Fruit fly (Drosophila melanogaster): Measurements from ENCODE around the gene CG4297.

Gene CG4297

DNA sequence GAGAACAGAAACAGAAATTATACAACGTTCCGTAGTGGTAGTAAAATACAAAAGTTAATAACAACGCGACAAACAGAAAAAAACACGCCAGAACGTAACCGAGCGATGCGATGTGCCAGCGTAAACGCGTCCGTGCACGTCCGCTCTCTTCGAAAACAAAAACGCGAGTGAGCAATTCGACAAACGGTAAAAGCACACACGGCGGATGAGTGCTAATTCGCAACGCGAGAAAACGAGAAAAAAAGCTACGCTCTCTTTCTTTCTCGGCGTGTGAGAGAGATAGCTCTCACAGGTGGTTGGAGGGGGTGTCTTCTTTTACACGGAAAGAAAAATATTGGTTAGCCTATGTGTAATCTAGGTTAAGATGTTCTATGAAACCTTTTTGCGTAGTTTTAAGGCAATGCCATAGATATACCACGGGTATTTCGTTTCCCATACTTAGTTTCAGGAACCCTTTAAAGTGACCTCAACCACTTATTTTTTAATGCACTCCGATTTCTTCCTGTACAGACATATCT, at the start of gene CG4297:
Gene CG4297 (minus strand): TSS at position 128 of the 518 bp plus-strand sequence.
- TF ChIP-seq psq (optimal IDR thresholded peaks at IDR 0.05) (no peak), usp (GFP tag; optimal IDR thresholded peaks at IDR 0.05) (no peak), CG8478 (optimal IDR thresholded peaks at IDR 0.05) (no peak), Dll (optimal IDR thresholded peaks at IDR 0.05) (peak; percentile 85), pan (optimal IDR thresholded peaks at IDR 0.05) (no peak), EcR (GFP tag; optimal IDR thresholded peaks at IDR 0.05) (no peak)

DNA sequence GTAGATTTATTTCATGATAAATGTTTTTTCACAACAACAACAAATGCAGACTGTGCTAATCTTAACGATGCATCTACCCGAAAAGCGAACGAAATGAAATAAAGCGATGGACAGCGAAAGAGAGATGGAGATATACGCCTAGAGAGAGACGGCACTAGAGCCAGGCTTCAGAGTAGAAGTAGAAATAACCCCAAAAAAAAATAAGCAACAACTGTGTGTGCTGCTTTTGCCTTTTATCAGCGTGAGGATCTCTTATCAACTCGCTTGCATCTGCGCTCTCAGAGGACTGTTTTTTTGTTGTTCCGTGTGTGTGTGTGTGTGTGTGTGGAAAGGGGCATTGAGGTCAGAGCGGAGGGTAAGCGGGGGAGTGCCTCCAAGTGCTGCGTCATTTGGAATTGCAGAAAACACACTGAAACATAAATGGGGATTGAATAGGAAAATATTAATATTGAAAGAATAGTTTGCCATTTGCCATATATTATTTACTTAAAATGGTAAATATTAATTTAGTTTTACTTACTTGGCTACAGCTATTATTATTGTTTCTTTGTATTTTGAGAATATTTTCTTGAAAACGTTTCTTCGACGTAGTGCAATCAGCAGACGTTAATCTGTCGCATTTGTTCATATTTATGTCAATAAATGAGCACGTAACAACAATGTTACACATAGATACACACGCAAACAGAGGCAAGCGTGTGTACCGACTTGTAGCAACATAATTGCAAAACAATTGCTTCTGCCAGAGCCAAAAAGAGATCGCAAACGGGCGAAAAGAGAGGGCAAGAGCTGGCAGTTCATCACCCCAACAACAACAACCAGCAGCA, 49.2 kb upstream of the CG4297 start:
- TF ChIP-seq usp (GFP tag; optimal IDR thresholded peaks at IDR 0.05), result no peak
- no peak for TF ChIP-seq psq (optimal IDR thresholded peaks at IDR 0.05)
- TF ChIP-seq EcR (GFP tag; optimal IDR thresholded peaks at IDR 0.05), result no peak
- no peak for TF ChIP-seq pan (optimal IDR thresholded peaks at IDR 0.05)
- TF ChIP-seq Dll (optimal IDR thresholded peaks at IDR 0.05), result no peak
- no peak for TF ChIP-seq CG8478 (optimal IDR thresholded peaks at IDR 0.05)

DNA sequence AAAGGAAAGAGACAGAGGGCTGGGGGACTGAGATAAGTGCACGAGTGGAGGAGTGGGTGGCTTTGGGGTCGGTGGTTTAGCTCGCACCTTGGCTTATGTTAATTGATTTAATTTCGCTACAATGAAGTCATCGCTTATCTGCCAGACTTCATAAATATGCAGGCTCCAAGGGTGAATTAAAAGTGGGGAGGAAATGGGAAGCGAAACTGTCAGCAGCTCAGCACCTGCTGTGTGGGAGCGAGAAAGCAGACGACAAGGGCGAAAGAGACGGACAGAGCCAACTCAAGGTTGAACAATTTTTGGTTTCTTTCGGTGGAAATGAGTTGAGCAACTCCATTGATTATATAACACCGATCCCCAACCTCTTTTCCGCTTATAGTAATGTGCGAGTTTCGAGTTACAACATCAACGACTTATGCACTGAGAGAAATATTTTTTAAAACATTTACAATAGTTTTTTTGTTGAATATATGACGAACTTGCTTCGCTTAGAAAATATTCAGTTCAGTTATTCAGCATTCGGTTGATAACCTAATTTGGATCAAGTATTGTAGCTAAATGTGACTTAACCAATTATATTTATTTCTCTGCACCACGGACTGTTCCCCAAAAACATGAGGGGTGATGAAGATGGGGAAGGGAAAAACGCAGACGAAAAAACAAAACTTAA, 48.5 kb upstream of the CG4297 start:
- TF ChIP-seq EcR (GFP tag; optimal IDR thresholded peaks at IDR 0.05), result no peak
- no peak for TF ChIP-seq pan (optimal IDR thresholded peaks at IDR 0.05)

DNA sequence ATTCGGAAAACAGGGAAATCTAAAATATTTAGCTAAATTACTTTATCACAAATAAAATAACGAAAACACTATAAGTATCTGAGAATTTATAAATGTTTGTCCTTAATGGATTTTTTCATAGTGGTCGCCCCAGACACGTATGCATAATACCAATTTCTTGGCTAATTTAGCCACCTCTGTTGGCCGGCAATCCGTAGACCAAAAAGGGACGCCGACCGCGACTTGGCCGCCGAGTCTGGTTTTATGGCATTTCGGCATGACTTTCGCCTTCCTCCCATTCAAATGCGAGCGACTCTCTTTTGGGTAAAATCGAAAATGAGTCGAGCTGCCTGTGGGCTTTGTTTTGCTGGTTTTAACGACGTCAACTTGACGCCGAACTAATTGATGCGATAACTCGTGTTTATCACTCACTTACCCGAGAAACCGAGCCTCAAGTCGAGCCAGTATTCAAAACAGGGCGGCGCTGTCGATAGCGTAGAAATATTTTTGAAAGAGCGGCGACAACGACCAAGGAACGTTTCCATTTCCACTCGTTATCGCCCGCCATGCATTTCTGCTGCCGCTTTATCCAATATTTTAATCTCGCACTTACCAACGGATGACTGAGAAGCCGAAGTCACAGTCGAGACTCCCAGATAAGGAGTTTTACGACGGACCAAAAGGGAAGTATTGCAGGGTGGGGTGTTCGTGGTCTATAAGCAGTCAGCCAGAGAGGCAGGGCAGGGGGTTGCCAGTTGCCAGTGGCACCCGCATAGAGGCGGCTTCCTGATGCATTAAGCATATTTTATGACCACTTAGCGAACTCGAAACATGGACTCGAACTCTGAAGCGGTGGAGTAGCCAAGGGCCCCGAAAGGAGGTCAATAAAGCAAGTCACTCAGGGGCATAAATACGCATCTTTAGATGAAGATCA, 47.2 kb upstream of the CG4297 start:
- TF ChIP-seq Dll (optimal IDR thresholded peaks at IDR 0.05) (no peak), usp (GFP tag; optimal IDR thresholded peaks at IDR 0.05) (no peak), EcR (GFP tag; optimal IDR thresholded peaks at IDR 0.05) (no peak), CG8478 (optimal IDR thresholded peaks at IDR 0.05) (no peak), pan (optimal IDR thresholded peaks at IDR 0.05) (no peak), psq (optimal IDR thresholded peaks at IDR 0.05) (no peak)

DNA sequence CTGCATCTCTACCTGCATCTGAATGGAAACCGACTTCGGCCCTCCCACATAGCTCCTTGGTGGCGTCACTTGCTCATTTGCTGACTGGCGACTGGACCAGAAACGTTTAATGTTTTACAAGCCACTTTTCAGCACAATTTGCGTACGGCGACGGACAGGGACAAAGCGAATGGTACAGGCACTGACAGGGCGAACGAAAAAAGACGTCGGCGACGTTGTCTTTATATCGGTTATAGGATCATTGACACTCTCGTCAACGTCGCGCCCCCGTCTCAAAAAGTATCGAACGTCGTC, 46.6 kb upstream of the CG4297 start:
- TF ChIP-seq usp (GFP tag; optimal IDR thresholded peaks at IDR 0.05) (no peak), Dll (optimal IDR thresholded peaks at IDR 0.05) (no peak), pan (optimal IDR thresholded peaks at IDR 0.05) (no peak), psq (optimal IDR thresholded peaks at IDR 0.05) (no peak), CG8478 (optimal IDR thresholded peaks at IDR 0.05) (no peak), EcR (GFP tag; optimal IDR thresholded peaks at IDR 0.05) (no peak)

DNA sequence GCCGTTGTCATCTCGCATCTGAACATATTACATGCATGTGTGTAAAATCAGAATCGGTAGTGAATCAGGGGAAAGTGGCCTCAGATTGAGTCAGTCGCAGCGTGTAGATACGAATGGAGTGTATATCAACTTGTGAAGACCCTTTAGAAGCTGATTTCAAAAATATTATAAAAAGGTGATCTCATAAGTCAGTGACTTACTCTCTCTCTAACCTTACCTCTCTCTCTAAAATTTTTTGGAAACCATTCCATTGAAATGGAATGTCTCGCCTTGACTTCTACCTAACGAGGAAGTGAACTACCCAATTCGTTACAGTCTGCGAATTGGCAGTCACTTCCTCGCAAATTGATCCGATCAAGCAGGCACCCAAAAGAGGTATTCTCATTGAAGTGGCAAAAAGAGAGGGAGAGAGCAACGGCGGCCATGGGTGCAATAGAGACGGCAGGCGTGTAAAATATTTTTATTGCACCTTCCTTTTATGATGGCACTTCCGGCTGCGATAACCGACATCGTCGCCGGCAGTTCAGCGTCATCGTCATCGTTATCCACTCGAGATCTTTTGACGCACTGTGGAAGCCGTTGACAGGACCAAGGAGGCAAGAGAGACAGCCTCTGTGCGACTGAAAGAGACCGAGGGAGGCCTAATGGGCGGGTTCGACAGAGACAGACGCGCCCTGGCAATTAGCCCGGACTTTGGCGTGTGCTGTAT, 46.1 kb upstream of the CG4297 start:
- TF ChIP-seq CG8478 (optimal IDR thresholded peaks at IDR 0.05) (no peak), usp (GFP tag; optimal IDR thresholded peaks at IDR 0.05) (no peak), EcR (GFP tag; optimal IDR thresholded peaks at IDR 0.05) (no peak), pan (optimal IDR thresholded peaks at IDR 0.05) (no peak), Dll (optimal IDR thresholded peaks at IDR 0.05) (no peak), psq (optimal IDR thresholded peaks at IDR 0.05) (no peak)

DNA sequence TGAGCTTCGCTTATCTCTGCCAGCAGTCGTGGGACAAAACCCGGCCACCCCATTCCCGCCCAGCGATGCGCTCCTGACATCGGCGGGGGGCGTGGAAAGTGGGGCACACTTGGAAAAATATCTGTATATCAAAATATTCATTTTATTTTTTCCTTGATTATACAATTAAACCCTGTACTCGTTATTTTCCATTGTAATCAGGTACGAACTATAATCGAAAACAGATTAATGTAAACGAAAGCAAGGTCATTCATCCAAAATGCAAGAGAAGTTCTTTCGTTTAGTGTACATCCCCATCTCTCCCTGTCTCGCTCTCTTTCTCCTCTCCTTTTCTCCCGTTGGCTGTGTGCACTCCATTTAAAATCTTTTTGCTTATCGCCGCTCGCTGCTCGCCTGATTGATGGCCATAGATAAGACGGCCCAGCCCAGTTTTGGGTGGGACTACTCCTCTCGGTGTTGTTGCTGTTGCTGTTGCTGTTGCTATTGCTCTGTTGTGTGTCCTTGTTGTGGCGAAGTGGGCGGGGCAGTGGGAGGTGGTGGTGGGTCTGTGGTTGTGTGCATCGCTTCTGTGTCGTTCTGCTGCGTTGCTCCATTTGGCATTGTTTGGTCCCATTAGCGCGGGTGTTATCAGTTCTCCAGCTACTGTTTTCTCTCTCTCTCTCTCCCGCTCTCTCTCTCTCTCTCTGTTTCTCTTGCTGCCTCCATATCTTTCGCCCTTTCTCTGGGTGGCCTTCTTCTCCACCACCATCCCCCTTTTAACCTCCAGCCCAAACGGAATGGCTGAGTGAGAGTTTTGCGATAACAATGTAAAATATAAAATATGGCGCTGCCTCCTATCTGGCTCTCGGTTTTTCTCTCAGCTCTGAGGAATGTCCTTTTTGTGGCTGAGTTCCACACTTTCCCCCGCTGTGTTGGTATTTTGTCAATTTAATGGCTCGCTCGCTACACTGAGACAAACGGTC, 44.3 kb upstream of the CG4297 start:
- TF ChIP-seq CG8478 (optimal IDR thresholded peaks at IDR 0.05) (peak; percentile 14), psq (optimal IDR thresholded peaks at IDR 0.05) (no peak), pan (optimal IDR thresholded peaks at IDR 0.05) (no peak), Dll (optimal IDR thresholded peaks at IDR 0.05) (peak; percentile 87), EcR (GFP tag; optimal IDR thresholded peaks at IDR 0.05) (no peak)

DNA sequence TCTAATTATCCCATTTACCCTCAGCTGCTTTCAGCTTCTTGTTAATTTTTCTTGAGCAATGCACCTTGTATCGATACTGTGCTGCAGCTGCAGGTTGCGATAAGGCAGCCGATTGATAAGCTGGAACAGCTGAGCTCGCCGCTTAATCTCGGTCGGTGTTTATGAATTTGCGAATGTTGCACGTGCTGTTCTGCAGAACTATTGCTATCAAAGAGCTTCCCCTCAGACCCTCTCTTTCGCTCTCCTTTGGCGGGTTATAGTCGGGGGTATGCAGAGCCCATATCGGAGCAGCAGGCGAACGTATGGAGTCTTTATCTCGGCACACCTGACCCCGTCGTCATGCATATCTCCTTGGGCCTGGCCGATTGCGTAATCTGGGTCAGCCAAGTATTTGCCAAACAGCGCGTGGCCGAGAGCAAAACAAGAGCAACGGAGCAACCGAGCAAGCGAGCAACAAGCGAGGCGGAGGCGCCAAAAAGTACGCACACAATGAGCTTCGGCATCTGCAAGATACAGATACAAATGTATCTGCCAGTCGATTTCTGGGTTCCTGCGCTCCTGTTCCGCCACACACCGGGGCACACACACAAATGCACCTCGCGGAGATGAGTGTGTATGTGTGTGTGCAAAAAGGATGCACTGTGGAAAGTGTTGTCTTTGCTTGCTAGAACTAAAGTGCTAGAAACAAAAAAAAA, 42.3 kb upstream of the CG4297 start:
- TF ChIP-seq psq (optimal IDR thresholded peaks at IDR 0.05), result no peak
- no peak for TF ChIP-seq usp (GFP tag; optimal IDR thresholded peaks at IDR 0.05)
- no peak for TF ChIP-seq CG8478 (optimal IDR thresholded peaks at IDR 0.05)
- no peak for TF ChIP-seq Dll (optimal IDR thresholded peaks at IDR 0.05)
- no peak for TF ChIP-seq pan (optimal IDR thresholded peaks at IDR 0.05)
- TF ChIP-seq EcR (GFP tag; optimal IDR thresholded peaks at IDR 0.05), result no peak

DNA sequence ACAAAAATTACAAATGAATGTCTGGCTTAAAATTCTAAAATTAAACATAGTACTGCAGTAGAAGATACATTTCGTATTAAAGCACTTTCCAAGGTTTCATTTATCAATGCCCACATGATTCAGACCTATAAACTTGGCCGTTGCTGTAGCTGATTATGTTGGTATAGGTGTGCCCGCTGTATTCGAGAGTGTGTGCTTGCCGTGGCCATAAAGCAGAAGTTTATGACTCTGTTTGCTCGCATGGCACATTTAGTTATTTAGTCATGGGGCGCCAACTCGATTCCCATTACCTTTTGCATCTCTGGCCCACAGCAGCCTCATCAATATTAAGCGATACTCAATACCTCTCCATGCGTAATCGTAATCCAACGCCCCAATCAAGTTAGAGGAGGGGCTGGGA, 41.0 kb upstream of the CG4297 start:
- TF ChIP-seq Dll (optimal IDR thresholded peaks at IDR 0.05), result no peak
- TF ChIP-seq EcR (GFP tag; optimal IDR thresholded peaks at IDR 0.05), result no peak
- TF ChIP-seq CG8478 (optimal IDR thresholded peaks at IDR 0.05), result no peak
- no peak for TF ChIP-seq pan (optimal IDR thresholded peaks at IDR 0.05)
- TF ChIP-seq psq (optimal IDR thresholded peaks at IDR 0.05), result no peak
- no peak for TF ChIP-seq usp (GFP tag; optimal IDR thresholded peaks at IDR 0.05)

DNA sequence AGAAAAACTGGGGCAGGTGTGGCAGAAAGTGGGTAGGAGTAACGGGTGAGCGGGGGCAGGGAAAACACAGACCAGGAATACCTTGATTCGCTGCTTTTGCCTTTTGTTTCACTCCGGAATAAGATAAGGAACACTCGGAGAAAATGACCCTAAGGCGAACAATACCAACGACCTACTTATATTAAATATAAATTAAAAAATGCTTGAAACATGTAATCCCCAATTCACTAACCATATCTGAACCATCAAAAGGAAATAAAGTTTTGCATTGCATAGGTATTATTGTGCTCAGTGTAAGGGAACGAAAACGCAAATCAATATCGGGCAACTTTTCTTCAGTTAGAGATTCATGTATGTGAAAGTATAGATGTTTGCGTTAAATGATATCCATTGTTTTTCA, 40.0 kb upstream of the CG4297 start:
- TF ChIP-seq usp (GFP tag; optimal IDR thresholded peaks at IDR 0.05) (no peak), pan (optimal IDR thresholded peaks at IDR 0.05) (no peak), Dll (optimal IDR thresholded peaks at IDR 0.05) (no peak), CG8478 (optimal IDR thresholded peaks at IDR 0.05) (no peak), EcR (GFP tag; optimal IDR thresholded peaks at IDR 0.05) (no peak)
